Worm (Caenorhabditis elegans): Measurements from ENCODE around the gene clp-4.

clp-4 gene

DNA sequence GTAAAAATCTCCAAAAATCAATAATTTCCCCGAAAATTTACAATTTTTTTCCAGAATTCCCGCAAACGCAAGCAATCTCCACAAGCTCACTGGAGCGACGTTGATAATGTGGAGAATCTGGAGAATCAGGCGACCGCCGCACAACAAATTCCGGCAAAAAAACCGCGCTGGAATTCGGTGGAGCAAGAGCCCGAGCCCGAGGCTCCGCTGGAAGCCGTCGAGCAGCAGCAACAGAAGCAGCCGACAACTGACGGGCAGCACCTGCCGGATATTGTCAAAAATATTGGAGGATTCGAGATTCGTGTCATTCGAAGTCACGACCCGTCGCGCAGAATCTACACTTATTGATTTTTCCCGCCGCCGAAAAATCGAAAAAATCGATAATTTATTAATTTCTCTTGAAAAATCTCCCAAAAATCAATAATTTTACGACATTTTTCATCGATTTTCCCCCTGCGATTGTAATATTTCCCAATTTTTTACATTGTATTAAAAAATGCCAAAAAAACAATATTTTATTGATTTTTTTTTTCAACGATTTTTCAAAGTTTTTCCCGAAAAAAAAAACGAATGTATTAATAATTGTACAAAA, 34.1 kb upstream of the clp-4 start:
- TF ChIP-seq aly-2 (tag; optimal IDR thresholded peaks at IDR 0.05) = no peak
- TF ChIP-seq efl-1 (optimal IDR thresholded peaks at IDR 0.05) = no peak
- peak in 1 of 2 experiments; percentile 0 for TF ChIP-seq efl-1 (GFP tag; optimal IDR thresholded peaks at IDR 0.05 in 1 of 2)
- no peak for TF ChIP-seq mab-9 (GFP tag; IDR thresholded peaks at IDR 0.05)

DNA sequence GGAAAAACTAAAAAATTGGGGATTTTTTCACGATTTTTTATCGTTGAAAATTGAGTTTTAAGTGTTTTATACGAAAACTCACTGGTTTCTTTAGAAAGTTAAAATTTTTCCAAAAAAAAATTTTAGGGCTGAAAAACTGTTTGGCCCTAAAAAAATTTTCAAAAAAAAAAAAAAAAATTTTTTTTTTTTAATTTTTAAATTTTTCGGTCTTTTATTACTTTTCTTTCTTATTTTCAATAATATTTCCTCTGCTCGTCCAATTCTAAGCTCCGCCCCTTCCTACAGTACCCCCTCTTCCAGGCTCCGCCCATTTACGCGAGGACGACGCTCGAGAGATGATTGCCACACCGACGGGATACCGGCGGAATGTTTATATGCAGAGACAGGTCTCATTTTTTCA, 30.6 kb upstream of the clp-4 start, which contains the start of gene pqn-82:
pqn-82 (plus strand) TSS at position 301 of the 400 bp plus-strand sequence.
- TF ChIP-seq lin-13 (GFP tag; optimal IDR thresholded peaks at IDR 0.05) (no peak), nhr-85 (tag) (peak; percentile 32)

DNA sequence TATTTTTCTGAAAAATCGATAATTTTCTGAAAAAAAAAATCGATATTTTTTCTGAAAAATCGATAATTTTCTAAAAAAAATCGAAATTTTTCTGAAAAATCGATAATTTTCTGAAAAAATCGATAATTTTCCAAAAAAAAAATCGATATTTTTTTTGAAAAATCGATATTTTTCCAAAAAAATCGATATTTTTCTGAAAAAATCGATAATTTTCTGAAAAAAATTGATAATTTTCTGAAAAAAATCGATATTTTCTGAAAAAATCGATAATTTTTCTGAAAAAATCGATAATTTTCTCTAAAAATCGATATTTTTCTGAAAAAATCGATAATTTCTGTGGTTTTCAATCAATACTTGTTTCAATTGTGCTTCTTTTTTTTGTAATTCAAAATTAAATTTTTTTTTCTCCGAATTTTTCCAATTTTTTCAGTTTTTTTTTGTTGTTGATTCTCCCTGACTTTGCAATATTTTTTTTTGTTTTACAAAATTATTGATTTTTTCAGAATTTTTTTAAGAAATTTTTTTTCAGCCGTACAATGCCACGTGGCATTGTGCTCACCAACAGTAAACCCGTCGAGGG, 16.0 kb upstream of the clp-4 start, which contains the start of gene rexd-1:
rexd-1 (plus strand) TSS at position 530 of the 580 bp plus-strand sequence.
- TF ChIP-seq tlp-1 (tag; optimal IDR thresholded peaks at IDR 0.05) (no peak), hpl-2 (GFP tag; optimal IDR thresholded peaks at IDR 0.05) (no peak)

ce11 chrIII:1832453-1832852, 14.3 kb upstream of the clp-4 start:
- TF ChIP-seq ceh-63 (GFP tag; optimal IDR thresholded peaks at IDR 0.05) (no peak), fkh-4 (tag; optimal IDR thresholded peaks at IDR 0.05; ENCODE audit: borderline replicate concordance) (no peak), tlp-1 (tag; optimal IDR thresholded peaks at IDR 0.05) (no peak), efl-1 (optimal IDR thresholded peaks at IDR 0.05) (no peak), efl-1 (GFP tag; optimal IDR thresholded peaks at IDR 0.05 in 1 of 2) (peak in 1 of 2 experiments; percentile 53)

- TF ChIP-seq unc-130 (tag; optimal IDR thresholded peaks at IDR 0.05) = no peak
These were observed 13.0 kb upstream of the clp-4 start for ce11 chrIII:1831104-1831503.

ce11 chrIII:1824264-1824922, 6.3 kb upstream of the clp-4 start, which contains the start of the genes pvf-1 and Y39A3CL.7:
pvf-1 (minus strand) TSS chrIII:1824314.
Y39A3CL.7 (plus strand) TSS chrIII:1824919.
- TF ChIP-seq unc-86 (tag; optimal IDR thresholded peaks at IDR 0.05) (peak; percentile 25), mdl-1 (tag; optimal IDR thresholded peaks at IDR 0.05) (peak in 1 of 2 experiments; percentile 19), skn-1 (tag; optimal IDR thresholded peaks at IDR 0.05) (peak; percentile 23), dpl-1 (GFP tag; optimal IDR thresholded peaks at IDR 0.05) (peak in 2 of 3 experiments; percentile 42 to 43), aly-2 (tag; optimal IDR thresholded peaks at IDR 0.05) (no peak), snu-23 (GFP tag; optimal IDR thresholded peaks at IDR 0.05) (peak; percentile 62), lin-35 (GFP tag; optimal IDR thresholded peaks at IDR 0.05) (peak; percentile 0 to 47), tbx-2 (tag; optimal IDR thresholded peaks at IDR 0.05) (peak; percentile 34), unc-130 (tag; optimal IDR thresholded peaks at IDR 0.05) (peak; percentile 62), mab-9 (GFP tag; IDR thresholded peaks at IDR 0.05) (no peak), lsy-2 (tag; optimal IDR thresholded peaks at IDR 0.05) (peak; percentile 49 to 60), nhr-19 (GFP tag; conservative IDR thresholded peaks at IDR 0.05) (0 out of 2 replicates have a peak, but pooled peaks have one; percentile 33), nhr-20 (tag; optimal IDR thresholded peaks at IDR 0.05) (peak; percentile 34), nhr-85 (tag) (peak; percentile 72), mep-1 (tag; optimal IDR thresholded peaks at IDR 0.05) (peak; percentile 33), nhr-76 (tag; optimal IDR thresholded peaks at IDR 0.05) (no peak), nhr-77 (tag; optimal IDR thresholded peaks at IDR 0.05) (no peak), swsn-7 (tag; optimal IDR thresholded peaks at IDR 0.05) (peak; percentile 57), sox-4 (tag; optimal IDR thresholded peaks at IDR 0.05) (peak; percentile 29), efl-1 (optimal IDR thresholded peaks at IDR 0.05) (peak; percentile 26 to 57), efl-1 (GFP tag; optimal IDR thresholded peaks at IDR 0.05 in 1 of 2) (peak; percentile 44 to 95), xbp-1 (tag; optimal IDR thresholded peaks at IDR 0.05) (peak; percentile 53), pqm-1 (tag; optimal IDR thresholded peaks at IDR 0.05) (no peak), elt-3 (tag; optimal IDR thresholded peaks at IDR 0.05) (peak in 1 of 6 experiments; percentile 21), dsc-1 (tag; optimal IDR thresholded peaks at IDR 0.05) (peak; percentile 35), sptf-1 (tag; optimal IDR thresholded peaks at IDR 0.05) (no peak), ceh-82 (tag; optimal IDR thresholded peaks at IDR 0.05) (peak in 2 of 3 experiments; percentile 18 to 26), nhr-90 (tag; optimal IDR thresholded peaks at IDR 0.05; ENCODE audit: poor library complexity) (peak; percentile 34)
